Worm (Caenorhabditis elegans) whole organism, early embryonic: ENCODE results near the gene ptp-4A2.

Experiments used
- ama-1 ChIP-seq: fragments of 150-350 bp; optimal IDR thresholded peaks from 2 replicates; lab custom pipeline; 2014
- flt-1 ChIP-seq: fragments of 200-800 bp; sonication (Bioruptor generic); IDR thresholded peaks from 2 replicates; pipeline ENCODE4 v1.3.6; 2022; ENCODE audit warnings: missing genetic modification characterization, missing compliant biosample characterization
- pes-1 ChIP-seq: fragments of 200-800 bp; sonication (Bioruptor generic); IDR thresholded peaks from 2 replicates; pipeline ENCODE4 v1.3.6; 2022; ENCODE audit warnings: missing genetic modification reagents, missing genetic modification characterization, missing compliant biosample characterization

ce11 chrX:3911280-3911679 is 31.8 kb downstream of the ptp-4A2 start, which contains the start of gene T22B2.5:
- no peak for TF ChIP-seq pes-1 (GFP tag; lab: Robert Waterston, UW)
- no peak for TF ChIP-seq flt-1 (GFP tag; lab: Robert Waterston, UW)
- TF ChIP-seq ama-1, result no peak
